Fruit fly (Drosophila melanogaster) whole organism, embryonic: ENCODE measurements around the gene Papss.
A peak's percentile ranks its signal among the peaks of the same experiment; 100 is the strongest.

Source experiments
- CG10543 ChIP-seq: fragments of 200-800 bp; sonication (Bioruptor generic); optimal IDR thresholded peaks from 3 replicates; lab custom pipeline; 2017; ENCODE audit warnings: missing biosample characterization, mild to moderate bottlenecking, missing genetic modification characterization, moderate library complexity
- CG10565 ChIP-seq: fragments of 200-800 bp; sonication (Bioruptor generic); optimal IDR thresholded peaks from 3 replicates; lab custom pipeline; 2016; ENCODE audit warnings: missing biosample characterization, mild to moderate bottlenecking, missing genetic modification characterization
- CG10654 ChIP-seq: fragments of 200-800 bp; sonication (Bioruptor generic); optimal IDR thresholded peaks from 2 replicates; lab custom pipeline; 2016; ENCODE audit warnings: missing biosample characterization, missing genetic modification characterization
- CG10959 ChIP-seq: fragments of 200-800 bp; sonication (Bioruptor generic); IDR thresholded peaks from 2 replicates; pipeline ENCODE4 v1.3.6; 2022; ENCODE audit warnings: missing biosample characterization, missing genetic modification characterization
- CG11247 ChIP-seq: fragments of 200-800 bp; sonication (Bioruptor generic); IDR thresholded peaks from 2 replicates; pipeline ENCODE4 v1.3.6; 2022; ENCODE audit warnings: missing biosample characterization, missing genetic modification characterization
- CG11560 ChIP-seq: fragments of 200-800 bp; sonication (Bioruptor generic); IDR thresholded peaks from 3 replicates; pipeline ENCODE4 v1.3.6; 2022; ENCODE audit warnings: missing biosample characterization, missing genetic modification characterization
- CG12219 ChIP-seq: fragments of 200-800 bp; sonication (Bioruptor generic); optimal IDR thresholded peaks from 3 replicates; lab custom pipeline; 2018; ENCODE audit warnings: missing biosample characterization, mild to moderate bottlenecking, missing genetic modification characterization
- CG12769 ChIP-seq: fragments of 200-800 bp; sonication (Bioruptor generic); optimal IDR thresholded peaks from 2 replicates; lab custom pipeline; 2019; ENCODE audit warnings: missing biosample characterization, mild to moderate bottlenecking, missing genetic modification characterization, moderate library complexity
- CG15011 ChIP-seq: fragments of 200-800 bp; sonication (Bioruptor generic); optimal IDR thresholded peaks from 3 replicates; lab custom pipeline; 2018; ENCODE audit warnings: missing biosample characterization, mild to moderate bottlenecking, missing genetic modification characterization
- CG16813 ChIP-seq: fragments of 200-800 bp; sonication (Bioruptor generic); IDR thresholded peaks from 3 replicates; pipeline ENCODE4 v1.3.6; 2022; ENCODE audit warnings: missing biosample characterization, missing genetic modification characterization; ENCODE audit not compliant: partially characterized antibody
- CG16815 ChIP-seq: fragments of 200-800 bp; sonication (Bioruptor generic); optimal IDR thresholded peaks from 3 replicates; lab custom pipeline; 2017; ENCODE audit warnings: missing biosample characterization, mild to moderate bottlenecking, missing genetic modification characterization
- CG17359 ChIP-seq: fragments of 200-800 bp; sonication (Bioruptor generic); optimal IDR thresholded peaks from 3 replicates; lab custom pipeline; 2018; ENCODE audit warnings: missing biosample characterization, mild to moderate bottlenecking, missing genetic modification characterization, moderate library complexity
- CG17568 ChIP-seq: fragments of 200-800 bp; sonication (Bioruptor generic); optimal IDR thresholded peaks from 2 replicates; lab custom pipeline; 2018; ENCODE audit warnings: missing biosample characterization, mild to moderate bottlenecking, missing genetic modification characterization, moderate library complexity
- CG30403 ChIP-seq: fragments of 200-800 bp; sonication (Bioruptor generic); optimal IDR thresholded peaks from 3 replicates; lab custom pipeline; 2016; ENCODE audit warnings: missing biosample characterization, missing genetic modification characterization
- CG31365 ChIP-seq: fragments of 200-800 bp; sonication (Bioruptor generic); optimal IDR thresholded peaks from 2 replicates; lab custom pipeline; 2018; ENCODE audit warnings: missing biosample characterization, mild to moderate bottlenecking, missing genetic modification characterization
- CG3726 ChIP-seq: fragments of 200-800 bp; sonication (Bioruptor generic); IDR thresholded peaks from 3 replicates; pipeline ENCODE4, ENCODE4 v1.3.6; 2022; ENCODE audit warnings: missing biosample characterization, missing genetic modification characterization
- CG4328 ChIP-seq: fragments of 200-800 bp; sonication (Bioruptor generic); optimal IDR thresholded peaks from 3 replicates; lab custom pipeline; 2017; ENCODE audit warnings: missing biosample characterization, missing genetic modification reagents, missing genetic modification characterization
- CG7786 ChIP-seq: fragments of 200-800 bp; sonication (Bioruptor generic); optimal IDR thresholded peaks from 2 replicates; lab custom pipeline; 2016; ENCODE audit warnings: missing biosample characterization, missing genetic modification characterization
- CG8765 ChIP-seq: fragments of 200-800 bp; sonication (Bioruptor generic); IDR thresholded peaks from 2 replicates; pipeline ENCODE4 v1.3.6; 2022; ENCODE audit warnings: missing biosample characterization, missing genetic modification characterization
- CG9876 ChIP-seq: fragments of 200-800 bp; sonication (Bioruptor generic); optimal IDR thresholded peaks from 2 replicates; lab custom pipeline; 2016; ENCODE audit warnings: missing biosample characterization, missing genetic modification characterization
- Eip74EF ChIP-seq, 2 experiments: fragments of 200-800 bp in 1 of 2; fragments of >200 bp in 1 of 2; sonication (Bioruptor generic) in 1 of 2; optimal IDR thresholded peaks; 2 replicates each; lab custom pipeline; 2017 to 2019; ENCODE audit warnings: missing biosample characterization in 2 of 2, missing genetic modification characterization in 2 of 2, mild to moderate bottlenecking in 1 of 2, moderate library complexity in 1 of 2
- Fer3 ChIP-seq: fragments of 200-800 bp; sonication (Bioruptor generic); optimal IDR thresholded peaks from 2 replicates; lab custom pipeline; 2018; ENCODE audit warnings: missing biosample characterization, mild to moderate bottlenecking, missing genetic modification characterization, moderate library complexity
- H15 ChIP-seq: fragments of 200-800 bp; sonication (Bioruptor generic); IDR thresholded peaks from 3 replicates; pipeline ENCODE4 v1.3.6; 2022; ENCODE audit warnings: missing biosample characterization, missing genetic modification characterization
- HmgD ChIP-seq: fragments of 200-800 bp; sonication (Bioruptor generic); optimal IDR thresholded peaks from 3 replicates; lab custom pipeline; 2016; ENCODE audit warnings: missing biosample characterization, missing genetic modification characterization
- MTF-1 ChIP-seq: fragments of 200-800 bp; sonication (Bioruptor generic); optimal IDR thresholded peaks from 2 replicates; lab custom pipeline; 2018; ENCODE audit warnings: missing biosample characterization, mild to moderate bottlenecking, missing genetic modification characterization, borderline replicate concordance
- Ravus ChIP-seq: fragments of 200-800 bp; sonication (Bioruptor generic); IDR thresholded peaks from 2 replicates; pipeline ENCODE4 v1.3.6; 2022; ENCODE audit warnings: missing biosample characterization, missing genetic modification characterization
- Spps ChIP-seq: fragments of 200-800 bp; sonication (Bioruptor generic); optimal IDR thresholded peaks from 2 replicates; lab custom pipeline; 2018; ENCODE audit warnings: missing biosample characterization, mild to moderate bottlenecking, missing genetic modification characterization
- abd-A ChIP-seq: fragments of 200-800 bp; sonication (Bioruptor generic); optimal IDR thresholded peaks from 3 replicates; lab custom pipeline; 2019; ENCODE audit warnings: missing biosample characterization, mild to moderate bottlenecking, missing genetic modification characterization, moderate library complexity
- cg ChIP-seq: fragments of 200-800 bp; sonication (Bioruptor generic); optimal IDR thresholded peaks from 3 replicates; lab custom pipeline; 2019; ENCODE audit warnings: missing biosample characterization, mild to moderate bottlenecking, missing genetic modification characterization, moderate library complexity
- croc ChIP-seq: fragments of 200-800 bp; sonication (Bioruptor generic); conservative IDR thresholded peaks from 3 replicates; pipeline ENCODE4 v1.3.6; 2022; ENCODE audit warnings: missing biosample characterization, missing genetic modification characterization
- da ChIP-seq: fragments of 200-800 bp; sonication (Bioruptor generic); optimal IDR thresholded peaks from 2 replicates; lab custom pipeline; 2016; ENCODE audit warnings: missing biosample characterization, missing genetic modification characterization
- dan ChIP-seq: fragments of 200-800 bp; sonication (Bioruptor generic); IDR thresholded peaks from 2 replicates; pipeline ENCODE4 v1.3.6; 2022; ENCODE audit warnings: missing biosample characterization, missing genetic modification characterization
- dati ChIP-seq: fragments of 200-800 bp; sonication (Bioruptor generic); IDR thresholded peaks from 2 replicates; pipeline ENCODE4 v1.3.6; 2022; ENCODE audit warnings: missing biosample characterization, missing genetic modification characterization
- dimm ChIP-seq: fragments of 200-800 bp; sonication (Bioruptor generic); IDR thresholded peaks from 2 replicates; pipeline ENCODE4 v1.3.6; 2022; ENCODE audit warnings: missing biosample characterization, missing genetic modification characterization
- gce ChIP-seq: fragments of 200-800 bp; sonication (Bioruptor generic); IDR thresholded peaks from 3 replicates; pipeline ENCODE4 v1.3.6; 2022; ENCODE audit warnings: missing biosample characterization, missing genetic modification characterization
- grn ChIP-seq: fragments of 200-800 bp; sonication (Bioruptor generic); optimal IDR thresholded peaks from 3 replicates; lab custom pipeline; 2017; ENCODE audit warnings: missing biosample characterization, missing genetic modification characterization
- gsb-n ChIP-seq: fragments of 200-800 bp; sonication (Bioruptor generic); optimal IDR thresholded peaks from 3 replicates; lab custom pipeline; 2018; ENCODE audit warnings: missing biosample characterization, mild to moderate bottlenecking, missing genetic modification characterization
- her ChIP-seq: fragments of 200-800 bp; sonication (Bioruptor generic); optimal IDR thresholded peaks from 2 replicates; lab custom pipeline; 2016; ENCODE audit warnings: missing biosample characterization, missing genetic modification characterization
- insv ChIP-seq, 2 experiments: fragments of 200-800 bp; sonication (Bioruptor generic); optimal IDR thresholded peaks; 3 replicates each; lab custom pipeline; 2016 to 2018; ENCODE audit warnings: missing biosample characterization in 2 of 2, missing genetic modification characterization in 2 of 2
- jumu ChIP-seq: fragments of 200-800 bp; sonication (Bioruptor generic); optimal IDR thresholded peaks from 3 replicates; lab custom pipeline; 2016; ENCODE audit warnings: missing biosample characterization, missing genetic modification characterization
- ken ChIP-seq: fragments of 200-800 bp; sonication (Bioruptor generic); IDR thresholded peaks from 3 replicates; pipeline ENCODE4 v1.3.6; 2022; ENCODE audit warnings: missing biosample characterization, missing genetic modification characterization
- nau ChIP-seq: fragments of 200-800 bp; sonication (Bioruptor generic); optimal IDR thresholded peaks from 3 replicates; lab custom pipeline; 2017; ENCODE audit warnings: missing biosample characterization, mild to moderate bottlenecking, missing genetic modification characterization, missing genetic modification reagents
- nerfin-1 ChIP-seq: fragments of 200-800 bp; sonication (Bioruptor generic); optimal IDR thresholded peaks from 3 replicates; lab custom pipeline; 2019; ENCODE audit warnings: missing biosample characterization, mild to moderate bottlenecking, missing genetic modification characterization, moderate library complexity
- nerfin-2 ChIP-seq: fragments of 200-800 bp; sonication (Bioruptor generic); IDR thresholded peaks from 2 replicates; pipeline ENCODE4 v1.3.6; 2022; ENCODE audit warnings: missing biosample characterization, missing genetic modification characterization; ENCODE audit not compliant: partially characterized antibody
- peb ChIP-seq: fragments of 200-800 bp; sonication (Bioruptor generic); IDR thresholded peaks from 2 replicates; pipeline ENCODE4 v1.3.6; 2022; ENCODE audit warnings: missing biosample characterization, missing genetic modification characterization
- twi ChIP-seq: fragments of 200-800 bp; optimal IDR thresholded peaks from 2 replicates; lab custom pipeline; 2019; ENCODE audit warnings: missing biosample characterization, mild to moderate bottlenecking, missing genetic modification characterization, moderate library complexity
- vnd ChIP-seq: fragments of 200-800 bp; sonication (Bioruptor generic); IDR thresholded peaks from 3 replicates; pipeline ENCODE4 v1.3.6; 2022; ENCODE audit warnings: missing biosample characterization, missing genetic modification characterization; ENCODE audit not compliant: partially characterized antibody
- vvl ChIP-seq: fragments of 200-800 bp; sonication (Bioruptor generic); IDR thresholded peaks from 2 replicates; pipeline ENCODE4 v1.3.6; 2022; ENCODE audit warnings: missing biosample characterization, missing genetic modification characterization
- zen ChIP-seq: fragments of 200-800 bp; sonication (Bioruptor generic); optimal IDR thresholded peaks from 3 replicates; lab custom pipeline; 2018; ENCODE audit warnings: missing biosample characterization, mild to moderate bottlenecking, missing genetic modification characterization, moderate library complexity

Gene Papss

dm6 chr3L:19908201-19909127, 63.4 kb downstream of the Papss start (continued):
- TF ChIP-seq croc (GFP tag; lab: Robert Waterston, UW) (no peak), dan (no peak), nerfin-1 (peak; percentile 72), vnd (GFP tag; lab: Robert Waterston, UW) (no peak), dati (GFP tag; lab: Robert Waterston, UW) (no peak), CG10959 (GFP tag; lab: Robert Waterston, UW) (no peak), ken (GFP tag; lab: Robert Waterston, UW) (no peak), CG3726 (GFP tag; lab: Robert Waterston, UW) (no peak), Eip74EF (GFP tag; optimal IDR thresholded peaks at IDR 0.05; lab: Kevin White, UChicago) (no peak), CG15011 (GFP tag; lab: Kevin White, UChicago) (no peak), peb (GFP tag; lab: Robert Waterston, UW) (no peak), CG16813 (GFP tag; lab: Robert Waterston, UW) (no peak), Fer3 (tag; lab: Kevin White, UChicago) (no peak), gce (GFP tag; lab: Robert Waterston, UW) (no peak), CG9876 (no peak), insv (GFP tag; optimal IDR thresholded peaks at IDR 0.05; lab: Kevin White, UChicago) (peak in 1 of 2 experiments; percentile 91), CG17568 (no peak), dimm (GFP tag; lab: Robert Waterston, UW) (no peak), CG11560 (no peak), jumu (no peak), zen (tag; lab: Kevin White, UChicago) (no peak), nerfin-2 (GFP tag; lab: Robert Waterston, UW) (no peak), Spps (tag; lab: Kevin White, UChicago) (no peak), CG16815 (GFP tag; lab: Kevin White, UChicago) (no peak), CG12769 (tag; lab: Kevin White, UChicago) (peak; percentile 55), Ravus (GFP tag; lab: Robert Waterston, UW) (no peak), H15 (GFP tag; lab: Robert Waterston, UW) (no peak), grn (GFP tag; lab: Kevin White, UChicago) (no peak), da (GFP tag; lab: Kevin White, UChicago) (no peak), CG30403 (GFP tag; lab: Kevin White, UChicago) (no peak), vvl (GFP tag; lab: Robert Waterston, UW) (peak; percentile 76), cg (GFP tag; lab: Kevin White, UChicago) (peak; percentile 87), CG7786 (no peak), CG10543 (GFP tag; lab: Kevin White, UChicago) (peak; percentile 12), HmgD (GFP tag; lab: Kevin White, UChicago) (no peak), CG8765 (GFP tag; lab: Robert Waterston, UW) (no peak), CG10565 (GFP tag; lab: Kevin White, UChicago) (no peak), CG12219 (GFP tag; lab: Kevin White, UChicago) (no peak), her (GFP tag; lab: Kevin White, UChicago) (no peak), CG10654 (no peak), CG17359 (tag; lab: Kevin White, UChicago) (no peak), twi (tag; lab: Kevin White, UChicago) (no peak), CG31365 (tag; lab: Kevin White, UChicago) (no peak), abd-A (tag; lab: Kevin White, UChicago) (peak; percentile 1), nau (peak; percentile 75), MTF-1 (GFP tag; lab: Kevin White, UChicago) (no peak), CG11247 (GFP tag; lab: Robert Waterston, UW) (no peak), gsb-n (tag; lab: Kevin White, UChicago) (no peak), CG4328 (GFP tag; lab: Kevin White, UChicago) (no peak)
